Worm (Caenorhabditis elegans) whole organism, L3 larva: ENCODE data around the gene srlf-10.

Experiments used
- aly-2 ChIP-seq: fragments of 150-350 bp; optimal IDR thresholded peaks from 2 replicates; lab custom pipeline; 2014; ENCODE audit warnings: missing biosample characterization, missing genetic modification characterization
- ama-1 ChIP-seq: fragments of 150-350 bp; optimal IDR thresholded peaks from 2 replicates; lab custom pipeline; 2018
- ceh-82 ChIP-seq: fragments of 150-350 bp; optimal IDR thresholded peaks from 2 replicates; lab custom pipeline; 2014; ENCODE audit warnings: missing biosample characterization, missing genetic modification characterization
- nhr-11 ChIP-seq: fragments of 150-350 bp; optimal IDR thresholded peaks from 2 replicates; lab custom pipeline; 2014; ENCODE audit warnings: missing biosample characterization, missing genetic modification characterization
- nhr-237 ChIP-seq: fragments of 150-350 bp; optimal IDR thresholded peaks from 2 replicates; lab custom pipeline; 2014; ENCODE audit warnings: missing biosample characterization, missing genetic modification characterization
- unc-62 ChIP-seq: fragments of 150-350 bp; sonication (generic microtip); optimal IDR thresholded peaks from 4 replicates; lab custom pipeline; 2014; ENCODE audit warnings: missing biosample characterization, missing genetic modification reagents, missing genetic modification characterization
- ztf-11 ChIP-seq: fragments of 150-350 bp; optimal IDR thresholded peaks from 2 replicates; lab custom pipeline; 2014; ENCODE audit warnings: missing biosample characterization, missing genetic modification characterization

DNA sequence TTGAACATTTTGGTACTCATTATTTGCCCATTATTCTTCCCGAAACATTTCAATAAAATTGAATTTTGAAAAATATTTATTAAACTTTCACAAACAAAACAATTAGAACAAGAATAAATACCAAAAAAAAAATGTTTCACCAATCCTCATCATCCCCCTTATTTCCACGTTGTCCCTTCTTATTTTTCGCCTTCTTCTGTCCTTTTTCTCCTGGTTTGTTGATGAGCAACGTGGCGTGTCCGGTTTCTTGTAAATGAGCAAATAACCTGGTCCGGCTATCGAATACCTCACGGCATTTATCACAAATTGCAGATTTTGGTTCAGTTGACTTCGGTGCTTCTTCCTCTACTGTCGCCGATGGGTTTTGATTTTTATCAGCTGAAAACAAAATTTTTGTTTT lies 11.2 kb upstream of the srlf-10 start:
- no peak for TF ChIP-seq ama-1 (lab: Kevin White, UChicago)
- no peak for TF ChIP-seq ztf-11 (tag; lab: Kevin White, UChicago)
- TF ChIP-seq aly-2 (tag; lab: Kevin White, UChicago), result no peak
- TF ChIP-seq ceh-82 (tag; lab: Kevin White, UChicago), result no peak
- TF ChIP-seq nhr-237, result no peak
- TF ChIP-seq unc-62, result no peak
- no peak for TF ChIP-seq nhr-11 (tag; lab: Kevin White, UChicago)
